Worm (Caenorhabditis elegans) whole organism, L1 larva: ENCODE data around the gene B0416.10.

Experiments used
- C04F5.9 ChIP-seq: sonication (generic microtip); optimal IDR thresholded peaks from 2 replicates; lab custom pipeline; 2016; ENCODE audit warnings: missing genetic modification characterization, missing compliant biosample characterization
- C16A3.4 ChIP-seq: fragments of 150-350 bp; optimal IDR thresholded peaks from 2 replicates; lab custom pipeline; 2014; ENCODE audit warnings: missing biosample characterization, missing genetic modification characterization
- Y116A8C.19 ChIP-seq: sonication (generic microtip); optimal IDR thresholded peaks from 2 replicates; lab custom pipeline; 2016; ENCODE audit warnings: missing compliant biosample characterization, missing genetic modification characterization, borderline replicate concordance
- alr-1 ChIP-seq: fragments of 200-800 bp; sonication (Bioruptor generic); optimal IDR thresholded peaks from 2 replicates; lab custom pipeline; 2018; ENCODE audit warnings: borderline replicate concordance, mild to moderate bottlenecking, missing genetic modification characterization, missing compliant biosample characterization
- aly-2 ChIP-seq: fragments of 150-350 bp; optimal IDR thresholded peaks from 2 replicates; lab custom pipeline; 2014; ENCODE audit warnings: missing biosample characterization, missing genetic modification characterization
- ama-1 ChIP-seq: fragments of 150-350 bp; optimal IDR thresholded peaks from 2 replicates; lab custom pipeline; 2014
- blmp-1 ChIP-seq: fragments of 150-350 bp; optimal IDR thresholded peaks from 2 replicates; lab custom pipeline; 2014; ENCODE audit warnings: missing biosample characterization, missing genetic modification characterization
- ceh-63 ChIP-seq: fragments of 200-800 bp; sonication (Bioruptor generic); optimal IDR thresholded peaks from 2 replicates; lab custom pipeline; 2018; ENCODE audit warnings: mild to moderate bottlenecking, missing genetic modification characterization, missing compliant biosample characterization
- ceh-82 ChIP-seq, 3 experiments: fragments of 150-350 bp in 1 of 3; sonication (generic microtip) in 2 of 3; optimal IDR thresholded peaks; 2 replicates each; lab custom pipeline; 2014 to 2017; ENCODE audit warnings: missing biosample characterization in 3 of 3, missing genetic modification characterization in 3 of 3
- ceh-88 ChIP-seq: fragments of 200-800 bp; sonication (Bioruptor generic); IDR thresholded peaks from 2 replicates; pipeline ENCODE4 v1.3.6; 2022; ENCODE audit warnings: missing genetic modification characterization, missing compliant biosample characterization
- ceh-90 ChIP-seq: sonication (generic microtip); optimal IDR thresholded peaks from 2 replicates; lab custom pipeline; 2016; ENCODE audit warnings: missing genetic modification characterization, missing compliant biosample characterization
- ces-1 ChIP-seq: fragments of 150-350 bp; optimal IDR thresholded peaks from 2 replicates; lab custom pipeline; 2014; ENCODE audit warnings: missing biosample characterization, missing genetic modification reagents, missing genetic modification characterization
- dsc-1 ChIP-seq: sonication (generic microtip); optimal IDR thresholded peaks from 2 replicates; lab custom pipeline; 2016; ENCODE audit warnings: mild to moderate bottlenecking, missing genetic modification characterization, missing compliant biosample characterization
- egl-27 ChIP-seq, 2 experiments: fragments of 150-350 bp in 1 of 2; sonication (generic microtip); optimal IDR thresholded peaks; 3 replicates each; lab custom pipeline; 2017 to 2018; ENCODE audit warnings: missing biosample characterization in 2 of 2, missing genetic modification characterization in 2 of 2, missing genetic modification reagents in 2 of 2
- elt-3 ChIP-seq, 6 experiments: fragments of 150-350 bp in 1 of 6; sonication (generic microtip); optimal IDR thresholded peaks; 2 replicates each; lab custom pipeline; 2017 to 2018; ENCODE audit warnings: missing biosample characterization in 6 of 6, missing genetic modification characterization in 6 of 6, inconsistent platforms in 1 of 6
- ets-5 ChIP-seq: fragments of 200-800 bp; sonication (Bioruptor generic); IDR thresholded peaks from 2 replicates; pipeline ENCODE4 v1.3.6; 2022; ENCODE audit warnings: missing genetic modification characterization, missing compliant biosample characterization
- fkh-4 ChIP-seq: sonication (generic microtip); optimal IDR thresholded peaks from 2 replicates; lab custom pipeline; 2016; ENCODE audit warnings: missing compliant biosample characterization, missing genetic modification characterization, borderline replicate concordance
- fkh-8 ChIP-seq: sonication (generic microtip); optimal IDR thresholded peaks from 2 replicates; lab custom pipeline; 2016; ENCODE audit warnings: mild to moderate bottlenecking, missing genetic modification characterization, missing compliant biosample characterization
- grh-1 ChIP-seq: fragments of 200-800 bp; sonication (Bioruptor generic); IDR thresholded peaks from 2 replicates; pipeline ENCODE4 v1.3.6; 2022; ENCODE audit warnings: missing genetic modification reagents, missing genetic modification characterization, missing compliant biosample characterization
- jun-1 ChIP-seq: fragments of 150-350 bp; optimal IDR thresholded peaks from 2 replicates; lab custom pipeline; 2014; ENCODE audit warnings: missing biosample characterization, missing genetic modification reagents, missing genetic modification characterization
- lin-14 ChIP-seq: fragments of 200-800 bp; sonication (Bioruptor generic); optimal IDR thresholded peaks from 2 replicates; lab custom pipeline; 2018; ENCODE audit warnings: mild to moderate bottlenecking, missing genetic modification characterization, moderate library complexity, missing compliant biosample characterization
- lin-35 ChIP-seq, 2 experiments: fragments of 150-350 bp; optimal IDR thresholded peaks; 2 replicates each; lab custom pipeline; 2014; ENCODE audit warnings: missing biosample characterization in 2 of 2, missing genetic modification characterization in 2 of 2, missing genetic modification reagents in 2 of 2
- lin-39 ChIP-seq: fragments of 150-350 bp; optimal IDR thresholded peaks from 2 replicates; lab custom pipeline; 2014; ENCODE audit warnings: missing biosample characterization, missing genetic modification reagents, missing genetic modification characterization
- lir-3 ChIP-seq: sonication (generic microtip); optimal IDR thresholded peaks from 2 replicates; lab custom pipeline; 2016; ENCODE audit warnings: mild to moderate bottlenecking, missing genetic modification characterization, moderate library complexity, missing compliant biosample characterization; ENCODE audit not compliant: poor library complexity
- mef-2 ChIP-seq: fragments of 150-350 bp; optimal IDR thresholded peaks from 2 replicates; lab custom pipeline; 2014; ENCODE audit warnings: missing biosample characterization, missing genetic modification characterization
- nhr-11 ChIP-seq: fragments of 150-350 bp; optimal IDR thresholded peaks from 2 replicates; lab custom pipeline; 2014; ENCODE audit warnings: missing biosample characterization, missing genetic modification characterization
- nhr-19 ChIP-seq: fragments of 200-800 bp; sonication (Bioruptor generic); conservative IDR thresholded peaks from 2 replicates; pipeline ENCODE4 v1.3.6; 2022; ENCODE audit warnings: missing genetic modification characterization, missing compliant biosample characterization
- nhr-20 ChIP-seq: sonication (generic microtip); optimal IDR thresholded peaks from 2 replicates; lab custom pipeline; 2016; ENCODE audit warnings: mild to moderate bottlenecking, missing genetic modification characterization, missing compliant biosample characterization
- nhr-237 ChIP-seq: fragments of 150-350 bp; optimal IDR thresholded peaks from 2 replicates; lab custom pipeline; 2014; ENCODE audit warnings: missing biosample characterization, missing genetic modification characterization
- nhr-47 ChIP-seq: sonication (generic microtip); optimal IDR thresholded peaks from 2 replicates; lab custom pipeline; 2016; ENCODE audit warnings: mild to moderate bottlenecking, missing genetic modification characterization, moderate library complexity, missing compliant biosample characterization
- nhr-71 ChIP-seq: sonication (generic microtip); optimal IDR thresholded peaks from 2 replicates; lab custom pipeline; 2016; ENCODE audit warnings: mild to moderate bottlenecking, missing genetic modification characterization, moderate library complexity, missing compliant biosample characterization
- nhr-85 ChIP-seq: sonication (generic microtip); peaks from one replicate; lab custom pipeline; 2016; ENCODE audit warnings: missing genetic modification characterization, inconsistent platforms, missing compliant biosample characterization
- pax-3 ChIP-seq: fragments of 200-800 bp; sonication (Bioruptor generic); optimal IDR thresholded peaks from 2 replicates; lab custom pipeline; 2018; ENCODE audit warnings: mild to moderate bottlenecking, missing genetic modification characterization, moderate library complexity, missing compliant biosample characterization
- snu-23 ChIP-seq: sonication (generic microtip); optimal IDR thresholded peaks from 2 replicates; lab custom pipeline; 2016; ENCODE audit warnings: missing genetic modification characterization, missing compliant biosample characterization
- sox-4 ChIP-seq: sonication (generic microtip); optimal IDR thresholded peaks from 2 replicates; lab custom pipeline; 2016; ENCODE audit warnings: missing genetic modification characterization, missing compliant biosample characterization
- sptf-1 ChIP-seq: fragments of 150-350 bp; optimal IDR thresholded peaks from 2 replicates; lab custom pipeline; 2014; ENCODE audit warnings: missing biosample characterization, missing genetic modification characterization
- unc-30 ChIP-seq: sonication (generic microtip); optimal IDR thresholded peaks from 2 replicates; lab custom pipeline; 2017; ENCODE audit warnings: missing biosample characterization, missing genetic modification characterization
- unc-62 ChIP-seq: fragments of 150-350 bp; optimal IDR thresholded peaks from 2 replicates; lab custom pipeline; 2014; ENCODE audit warnings: missing biosample characterization, missing genetic modification reagents, missing genetic modification characterization
- unc-86 ChIP-seq: sonication (generic microtip); optimal IDR thresholded peaks from 2 replicates; lab custom pipeline; 2016; ENCODE audit warnings: missing genetic modification characterization, missing compliant biosample characterization
- unc-98 ChIP-seq: fragments of 200-800 bp; sonication (Bioruptor generic); IDR thresholded peaks from 2 replicates; pipeline ENCODE4 v1.3.6; 2022; ENCODE audit warnings: missing genetic modification characterization, missing compliant biosample characterization
- vab-15 ChIP-seq: sonication (generic microtip); optimal IDR thresholded peaks from 2 replicates; lab custom pipeline; 2017; ENCODE audit warnings: missing genotype, mild to moderate bottlenecking, missing genetic modification characterization, missing compliant biosample characterization
- zag-1 ChIP-seq: fragments of 150-350 bp; optimal IDR thresholded peaks from 2 replicates; lab custom pipeline; 2014; ENCODE audit warnings: missing biosample characterization, missing genetic modification characterization
- ztf-11 ChIP-seq, 2 experiments: sonication (generic microtip); optimal IDR thresholded peaks; 2 replicates each; lab custom pipeline; 2016 to 2017; ENCODE audit warnings: missing genetic modification characterization in 2 of 2, missing biosample characterization in 1 of 2, missing compliant biosample characterization in 1 of 2
- ztf-4 ChIP-seq: fragments of 150-350 bp; optimal IDR thresholded peaks from 2 replicates; lab custom pipeline; 2014; ENCODE audit warnings: missing biosample characterization, missing genetic modification characterization

B0416.10 gene

ce11 chrX:9248083-9248805 is 26.2 kb downstream of the B0416.10 start (continued):
- no peak for TF ChIP-seq Y116A8C.19 (tag; lab: Kevin White, UChicago)
- TF ChIP-seq fkh-4, result no peak
- TF ChIP-seq pax-3, result no peak
- peak in 2 of 6 experiments; percentile 6 to 71 for TF ChIP-seq elt-3 (tag; optimal IDR thresholded peaks at IDR 0.05; lab: Kevin White, UChicago)
- no peak for TF ChIP-seq jun-1 (tag; lab: Kevin White, UChicago)
- TF ChIP-seq C04F5.9 (tag; lab: Kevin White, UChicago), result no peak
- no peak for TF ChIP-seq ama-1
- no peak for TF ChIP-seq unc-98 (GFP tag; lab: Robert Waterston, UW)
- TF ChIP-seq ces-1, result no peak
- no peak for TF ChIP-seq lin-14 (GFP tag; lab: Kevin White, UChicago)
- TF ChIP-seq unc-86 (tag; lab: Kevin White, UChicago), result no peak
- peak; percentile 91 for TF ChIP-seq nhr-85
- TF ChIP-seq sox-4 (tag; lab: Kevin White, UChicago), result no peak
- TF ChIP-seq ceh-82 (tag; optimal IDR thresholded peaks at IDR 0.05; lab: Kevin White, UChicago), result no peak
- TF ChIP-seq aly-2 (tag; lab: Kevin White, UChicago), result no peak
- TF ChIP-seq nhr-237 (tag; lab: Kevin White, UChicago), result no peak
- TF ChIP-seq blmp-1, result peak; percentile 71
- TF ChIP-seq unc-62 (GFP tag; lab: Kevin White, UChicago), result no peak
- no peak for TF ChIP-seq nhr-47 (tag; lab: Kevin White, UChicago)
- no peak for TF ChIP-seq ztf-11 (tag; optimal IDR thresholded peaks at IDR 0.05; lab: Kevin White, UChicago)
- TF ChIP-seq zag-1 (tag; lab: Kevin White, UChicago), result no peak
- TF ChIP-seq mef-2 (tag; lab: Kevin White, UChicago), result no peak
- no peak for TF ChIP-seq fkh-8 (tag; lab: Kevin White, UChicago)
- no peak for TF ChIP-seq dsc-1
- no peak for TF ChIP-seq ztf-4 (tag; lab: Kevin White, UChicago)
- no peak for TF ChIP-seq ets-5 (GFP tag; lab: Robert Waterston, UW)
- peak; percentile 64 for TF ChIP-seq nhr-20 (tag; lab: Kevin White, UChicago)
- peak; percentile 27; the same call in 1 of the 2 replicates for TF ChIP-seq nhr-19 (GFP tag; lab: Robert Waterston, UW)

ce11 chrX:9246625-9247024 is 27.8 kb downstream of the B0416.10 start:
- TF ChIP-seq snu-23 (peak; percentile 9), ceh-88 (no peak), lin-39 (tag; lab: Kevin White, UChicago) (no peak), sox-4 (tag; lab: Kevin White, UChicago) (no peak), nhr-85 (peak; percentile 90), nhr-11 (tag; lab: Kevin White, UChicago) (no peak), nhr-20 (tag; lab: Kevin White, UChicago) (peak; percentile 23), nhr-71 (peak; percentile 45), sptf-1 (no peak), ceh-90 (tag; lab: Kevin White, UChicago) (no peak), ceh-82 (tag; optimal IDR thresholded peaks at IDR 0.05; lab: Kevin White, UChicago) (no peak), lir-3 (tag; lab: Kevin White, UChicago) (no peak), ceh-63 (no peak), alr-1 (no peak), elt-3 (tag; optimal IDR thresholded peaks at IDR 0.05; lab: Kevin White, UChicago) (peak in 4 of 6 experiments; percentile 28 to 63 (median 59)), vab-15 (tag; lab: Kevin White, UChicago) (no peak), C16A3.4 (tag; lab: Kevin White, UChicago) (no peak), blmp-1 (peak; percentile 14), lin-14 (GFP tag; lab: Kevin White, UChicago) (peak; percentile 46), nhr-19 (GFP tag; lab: Robert Waterston, UW) (0 out of 2 replicates have a peak, but pooled peaks have one; percentile 19), egl-27 (tag; optimal IDR thresholded peaks at IDR 0.05; lab: Kevin White, UChicago) (no peak), lin-35 (GFP tag; optimal IDR thresholded peaks at IDR 0.05; lab: Kevin White, UChicago) (no peak), unc-30 (tag; lab: Kevin White, UChicago) (no peak), grh-1 (GFP tag; lab: Robert Waterston, UW) (no peak)
